Fruit fly (Drosophila melanogaster) whole organism, embryonic: ENCODE results near the gene Dlip1.

Experiments
- B-H2 ChIP-seq: fragments of 200-800 bp; sonication (Bioruptor generic); optimal IDR thresholded peaks from 2 replicates; lab custom pipeline; 2018; ENCODE audit warnings: missing biosample characterization, mild to moderate bottlenecking, missing genetic modification characterization
- Bteb2 ChIP-seq: fragments of 200-800 bp; sonication (Bioruptor generic); optimal IDR thresholded peaks from 2 replicates; lab custom pipeline; 2016; ENCODE audit warnings: missing biosample characterization, missing genetic modification characterization
- CG1024 ChIP-seq: fragments of 200-800 bp; sonication (Bioruptor generic); IDR thresholded peaks from 2 replicates; pipeline ENCODE4 v1.3.6; 2022; ENCODE audit warnings: missing biosample characterization, missing genetic modification characterization
- CG11696 ChIP-seq: fragments of 200-800 bp; sonication (Bioruptor generic); IDR thresholded peaks from 2 replicates; pipeline ENCODE4 v1.3.6; 2022; ENCODE audit warnings: missing biosample characterization, missing genetic modification characterization
- CG13624 ChIP-seq: fragments of 200-800 bp; sonication (Bioruptor generic); optimal IDR thresholded peaks from 2 replicates; lab custom pipeline; 2016; ENCODE audit warnings: missing biosample characterization, missing genetic modification characterization
- CG15073 ChIP-seq: fragments of 200-800 bp; sonication (Bioruptor generic); optimal IDR thresholded peaks from 2 replicates; lab custom pipeline; 2016; ENCODE audit warnings: missing biosample characterization, missing genetic modification characterization
- CG1603 ChIP-seq: fragments of 200-800 bp; sonication (Bioruptor generic); optimal IDR thresholded peaks from 2 replicates; lab custom pipeline; 2019; ENCODE audit warnings: missing biosample characterization, mild to moderate bottlenecking, missing genetic modification characterization, moderate library complexity
- CG17359 ChIP-seq: fragments of 200-800 bp; sonication (Bioruptor generic); optimal IDR thresholded peaks from 3 replicates; lab custom pipeline; 2018; ENCODE audit warnings: missing biosample characterization, mild to moderate bottlenecking, missing genetic modification characterization, moderate library complexity
- CG17912 ChIP-seq: fragments of 200-800 bp; sonication (Bioruptor generic); optimal IDR thresholded peaks from 2 replicates; lab custom pipeline; 2018; ENCODE audit warnings: missing biosample characterization, mild to moderate bottlenecking, missing genetic modification characterization
- CG18476 ChIP-seq: fragments of 200-800 bp; sonication (Bioruptor generic); optimal IDR thresholded peaks from 2 replicates; lab custom pipeline; 2016; ENCODE audit warnings: missing biosample characterization, mild to moderate bottlenecking, missing genetic modification characterization
- CG18619 ChIP-seq: fragments of 200-800 bp; sonication (Bioruptor generic); optimal IDR thresholded peaks from 3 replicates; lab custom pipeline; 2017; ENCODE audit warnings: missing biosample characterization, mild to moderate bottlenecking, missing genetic modification characterization
- CG2678 ChIP-seq: fragments of 200-800 bp; sonication (Bioruptor generic); optimal IDR thresholded peaks from 3 replicates; lab custom pipeline; 2019; ENCODE audit warnings: missing biosample characterization, mild to moderate bottlenecking, missing genetic modification characterization, moderate library complexity
- CG3281 ChIP-seq: fragments of 200-800 bp; sonication (Bioruptor generic); optimal IDR thresholded peaks from 3 replicates; lab custom pipeline; 2017; ENCODE audit warnings: missing biosample characterization, mild to moderate bottlenecking, missing genetic modification characterization
- CG34224 ChIP-seq: fragments of 200-800 bp; sonication (Bioruptor generic); IDR thresholded peaks from 3 replicates; pipeline ENCODE4 v1.3.6; 2022; ENCODE audit warnings: missing biosample characterization, missing genetic modification characterization; ENCODE audit not compliant: partially characterized antibody
- CG42726 ChIP-seq: fragments of 200-800 bp; sonication (Bioruptor generic); IDR thresholded peaks from 2 replicates; pipeline ENCODE4 v1.3.6; 2022; ENCODE audit warnings: missing biosample characterization, missing genetic modification characterization; ENCODE audit not compliant: partially characterized antibody
- CG4282 ChIP-seq: fragments of 200-800 bp; sonication (Bioruptor generic); optimal IDR thresholded peaks from 2 replicates; lab custom pipeline; 2016; ENCODE audit warnings: missing biosample characterization, missing genetic modification characterization
- CG4404 ChIP-seq: fragments of 200-800 bp; sonication (Bioruptor generic); IDR thresholded peaks from 2 replicates; pipeline ENCODE4 v1.3.6; 2022; ENCODE audit warnings: missing biosample characterization, missing genetic modification characterization
- CG4617 ChIP-seq: fragments of 200-800 bp; sonication (Bioruptor generic); optimal IDR thresholded peaks from 3 replicates; lab custom pipeline; 2016; ENCODE audit warnings: missing biosample characterization, missing genetic modification characterization, borderline replicate concordance
- CG4820 ChIP-seq: fragments of 200-800 bp; sonication (Bioruptor generic); optimal IDR thresholded peaks from 3 replicates; lab custom pipeline; 2016; ENCODE audit warnings: missing biosample characterization, missing genetic modification characterization
- CG6175 ChIP-seq: fragments of 200-800 bp; sonication (Bioruptor generic); IDR thresholded peaks from 3 replicates; pipeline ENCODE4 v1.3.6; 2022; ENCODE audit warnings: missing biosample characterization, missing genetic modification characterization
- CG9817 ChIP-seq: fragments of 200-800 bp; sonication (Bioruptor generic); optimal IDR thresholded peaks from 2 replicates; lab custom pipeline; 2018; ENCODE audit warnings: missing biosample characterization, mild to moderate bottlenecking, missing genetic modification characterization, moderate library complexity
- CoRest ChIP-seq: fragments of 200-800 bp; sonication (Bioruptor generic); optimal IDR thresholded peaks from 3 replicates; lab custom pipeline; 2018; ENCODE audit warnings: missing biosample characterization, mild to moderate bottlenecking, missing genetic modification characterization, moderate library complexity
- Ets65A ChIP-seq: fragments of 200-800 bp; sonication (Bioruptor generic); peaks from one replicate; lab custom pipeline; 2016; ENCODE audit warnings: missing biosample characterization, missing genetic modification characterization
- Fer2 ChIP-seq: fragments of 200-800 bp; sonication (Bioruptor generic); optimal IDR thresholded peaks from 2 replicates; lab custom pipeline; 2018; ENCODE audit warnings: missing biosample characterization, mild to moderate bottlenecking, missing genetic modification characterization, moderate library complexity
- Fer3 ChIP-seq: fragments of 200-800 bp; sonication (Bioruptor generic); optimal IDR thresholded peaks from 2 replicates; lab custom pipeline; 2018; ENCODE audit warnings: missing biosample characterization, mild to moderate bottlenecking, missing genetic modification characterization, moderate library complexity
- Gsc ChIP-seq: fragments of 200-800 bp; sonication (Bioruptor generic); IDR thresholded peaks from 2 replicates; pipeline ENCODE4 v1.3.6; 2022; ENCODE audit warnings: missing biosample characterization, missing genetic modification characterization
- Gug ChIP-seq: fragments of 200-800 bp; sonication (Bioruptor generic); IDR thresholded peaks from 4 replicates; pipeline ENCODE4 v1.3.6; 2022; ENCODE audit warnings: missing biosample characterization, missing genetic modification characterization
- HmgZ ChIP-seq: fragments of 200-800 bp; sonication (Bioruptor generic); optimal IDR thresholded peaks from 2 replicates; lab custom pipeline; 2018; ENCODE audit warnings: missing biosample characterization, mild to moderate bottlenecking, missing genetic modification characterization
- Ravus ChIP-seq: fragments of 200-800 bp; sonication (Bioruptor generic); IDR thresholded peaks from 2 replicates; pipeline ENCODE4 v1.3.6; 2022; ENCODE audit warnings: missing biosample characterization, missing genetic modification characterization
- Scr ChIP-seq: fragments of 200-800 bp; sonication (Bioruptor generic); IDR thresholded peaks from 2 replicates; pipeline ENCODE4 v1.3.6; 2022; ENCODE audit warnings: missing biosample characterization, missing genetic modification characterization; ENCODE audit not compliant: partially characterized antibody
- Side ChIP-seq: fragments of 200-800 bp; sonication (Bioruptor generic); optimal IDR thresholded peaks from 2 replicates; lab custom pipeline; 2016; ENCODE audit warnings: missing biosample characterization, missing genetic modification characterization
- Six4 ChIP-seq: fragments of 200-800 bp; sonication (Bioruptor generic); optimal IDR thresholded peaks from 2 replicates; lab custom pipeline; 2016; ENCODE audit warnings: missing biosample characterization, missing genetic modification characterization
- Sox100B ChIP-seq: fragments of 200-800 bp; sonication (Bioruptor generic); optimal IDR thresholded peaks from 3 replicates; lab custom pipeline; 2018; ENCODE audit warnings: missing biosample characterization, mild to moderate bottlenecking, missing genetic modification characterization
- Sry-β ChIP-seq: fragments of 200-800 bp; sonication (Bioruptor generic); optimal IDR thresholded peaks from 2 replicates; lab custom pipeline; 2018; ENCODE audit warnings: missing biosample characterization, mild to moderate bottlenecking, missing genetic modification characterization, moderate library complexity
- YL-1 ChIP-seq: fragments of 200-800 bp; sonication (Bioruptor generic); optimal IDR thresholded peaks from 3 replicates; lab custom pipeline; 2017; ENCODE audit warnings: missing biosample characterization, mild to moderate bottlenecking, missing genetic modification characterization
- ase ChIP-seq: fragments of 200-800 bp; sonication (Bioruptor generic); IDR thresholded peaks from 3 replicates; pipeline ENCODE4 v1.3.6; 2022; ENCODE audit warnings: missing biosample characterization, missing genetic modification characterization
- bsh ChIP-seq, 2 experiments: fragments of 200-800 bp; sonication (Bioruptor generic); optimal IDR thresholded peaks; 2 replicates each; lab custom pipeline; 2017 to 2018; ENCODE audit warnings: mild to moderate bottlenecking in 2 of 2, missing biosample characterization in 2 of 2, missing genetic modification characterization in 2 of 2, moderate library complexity in 1 of 2
- corto ChIP-seq: fragments of 200-800 bp; sonication (Bioruptor generic); optimal IDR thresholded peaks from 2 replicates; lab custom pipeline; 2016; ENCODE audit warnings: missing biosample characterization, mild to moderate bottlenecking, missing genetic modification characterization, moderate library complexity
- ewg ChIP-seq: fragments of 200-800 bp; sonication (Bioruptor generic); optimal IDR thresholded peaks from 3 replicates; lab custom pipeline; 2017; ENCODE audit warnings: mild to moderate bottlenecking, missing biosample characterization, missing genetic modification reagents, missing genetic modification characterization
- grn ChIP-seq: fragments of 200-800 bp; sonication (Bioruptor generic); optimal IDR thresholded peaks from 3 replicates; lab custom pipeline; 2017; ENCODE audit warnings: missing biosample characterization, missing genetic modification characterization
- ken ChIP-seq: fragments of 200-800 bp; sonication (Bioruptor generic); IDR thresholded peaks from 3 replicates; pipeline ENCODE4 v1.3.6; 2022; ENCODE audit warnings: missing biosample characterization, missing genetic modification characterization
- kni ChIP-seq: fragments of 200-800 bp; sonication (Bioruptor generic); optimal IDR thresholded peaks from 3 replicates; lab custom pipeline; 2017; ENCODE audit warnings: mild to moderate bottlenecking, missing biosample characterization, missing genetic modification reagents, missing genetic modification characterization
- lov ChIP-seq, 2 experiments: fragments of 200-800 bp in 1 of 2; fragments of >200 bp in 1 of 2; sonication (Bioruptor generic) in 1 of 2; IDR thresholded peaks in 1 of 2; optimal IDR thresholded peaks in 1 of 2; 2 replicates in 1 of 2; 3 replicates in 1 of 2; pipeline versions ENCODE4 v1.3.6 to Lab custom; 2017 to 2022; ENCODE audit warnings: missing biosample characterization in 1 of 2, missing genetic modification characterization in 1 of 2
- otp ChIP-seq: fragments of 200-800 bp; sonication (Bioruptor generic); IDR thresholded peaks from 3 replicates; pipeline ENCODE4, ENCODE4 v1.3.6; 2022; ENCODE audit warnings: missing biosample characterization, missing genetic modification characterization
- psq ChIP-seq: fragments of 200-800 bp; sonication (Bioruptor generic); optimal IDR thresholded peaks from 2 replicates; lab custom pipeline; 2017; ENCODE audit warnings: missing biosample characterization, missing genetic modification characterization
- ranshi ChIP-seq: fragments of 200-800 bp; sonication (Bioruptor generic); IDR thresholded peaks from 2 replicates; pipeline ENCODE4 v1.3.6; 2022; ENCODE audit warnings: missing biosample characterization, missing genetic modification characterization
- slbo ChIP-seq: fragments of 200-800 bp; sonication (Bioruptor generic); IDR thresholded peaks from 2 replicates; pipeline ENCODE4 v1.3.6; 2022; ENCODE audit warnings: missing biosample characterization, missing genetic modification characterization
- vnd ChIP-seq: fragments of 200-800 bp; sonication (Bioruptor generic); IDR thresholded peaks from 3 replicates; pipeline ENCODE4 v1.3.6; 2022; ENCODE audit warnings: missing biosample characterization, missing genetic modification characterization; ENCODE audit not compliant: partially characterized antibody
- zen ChIP-seq: fragments of 200-800 bp; sonication (Bioruptor generic); optimal IDR thresholded peaks from 3 replicates; lab custom pipeline; 2018; ENCODE audit warnings: missing biosample characterization, mild to moderate bottlenecking, missing genetic modification characterization, moderate library complexity

The Dlip1 gene

dm6 chrX:9141219-9141618 lies 17.2 kb upstream of the Dlip1 start (continued):
- peak; percentile 34 for TF ChIP-seq HmgZ (tag; lab: Kevin White, UChicago)
- TF ChIP-seq CG3281 (GFP tag; lab: Kevin White, UChicago) = peak; percentile 62
- TF ChIP-seq CG34224 (GFP tag; lab: Robert Waterston, UW) = no peak
- peak; percentile 1 for TF ChIP-seq psq (GFP tag; lab: Kevin White, UChicago)
- TF ChIP-seq Sry-β (GFP tag; lab: Kevin White, UChicago) = no peak
- TF ChIP-seq Bteb2 = no peak
- TF ChIP-seq CG17359 = peak; percentile 68
- TF ChIP-seq slbo (GFP tag; lab: Robert Waterston, UW) = peak; percentile 82
- peak; percentile 59 for TF ChIP-seq zen (tag; lab: Kevin White, UChicago)
- TF ChIP-seq grn = peak; percentile 31
- peak; percentile 34 for TF ChIP-seq kni (GFP tag; lab: Kevin White, UChicago)
- TF ChIP-seq CG11696 (GFP tag; lab: Robert Waterston, UW) = peak; percentile 38; the same call in 1 of the 2 replicates
- TF ChIP-seq ranshi (GFP tag; lab: Robert Waterston, UW) = peak; percentile 85
- peak; percentile 78 for TF ChIP-seq CG2678 (tag; lab: Kevin White, UChicago)
- TF ChIP-seq CG4404 (GFP tag; lab: Robert Waterston, UW) = peak; percentile 85
- peak; percentile 22 for TF ChIP-seq CG4617 (GFP tag; lab: Kevin White, UChicago)
- peak; percentile 63 for TF ChIP-seq Gsc
- TF ChIP-seq CG18476 (GFP tag; lab: Kevin White, UChicago) = peak; percentile 39
- no peak for TF ChIP-seq Scr (GFP tag; lab: Robert Waterston, UW)
- peak; percentile 26 to 80 for TF ChIP-seq bsh (GFP tag; optimal IDR thresholded peaks at IDR 0.05; lab: Kevin White, UChicago)
- TF ChIP-seq ken (GFP tag; lab: Robert Waterston, UW) = peak; percentile 84
- TF ChIP-seq CG4282 (GFP tag; lab: Kevin White, UChicago) = no peak
- peak; percentile 86 for TF ChIP-seq CG1603 (tag; lab: Kevin White, UChicago)
- TF ChIP-seq CG18619 (GFP tag; lab: Kevin White, UChicago) = peak; percentile 58
- no peak for TF ChIP-seq CG15073 (GFP tag; lab: Kevin White, UChicago)
- no peak for TF ChIP-seq Sox100B (GFP tag; lab: Kevin White, UChicago)
- peak; percentile 88 for TF ChIP-seq otp
- peak; percentile 91 for TF ChIP-seq Gug
- TF ChIP-seq corto (GFP tag; lab: Kevin White, UChicago) = no peak
- peak; percentile 39 for TF ChIP-seq Side
- peak; percentile 53 for TF ChIP-seq ewg
- TF ChIP-seq CG17912 = peak; percentile 22
- TF ChIP-seq vnd (GFP tag; lab: Robert Waterston, UW) = no peak
- TF ChIP-seq B-H2 = no peak
- peak; percentile 64 for TF ChIP-seq CG13624 (GFP tag; lab: Kevin White, UChicago)
- no peak for TF ChIP-seq CG42726 (GFP tag; lab: Robert Waterston, UW)
- TF ChIP-seq CoRest (tag; lab: Kevin White, UChicago) = peak; percentile 72
- TF ChIP-seq Six4 (GFP tag; lab: Kevin White, UChicago) = peak; percentile 68
- peak; percentile 71; the same call in 1 of the 3 replicates for TF ChIP-seq CG6175 (GFP tag; lab: Robert Waterston, UW)
- no peak for TF ChIP-seq YL-1 (GFP tag; lab: Kevin White, UChicago)
- TF ChIP-seq Fer2 (tag; lab: Kevin White, UChicago) = peak; percentile 34
- peak; percentile 50; the same call in 1 of the 2 replicates for TF ChIP-seq CG1024 (GFP tag; lab: Robert Waterston, UW)
- TF ChIP-seq ase = peak; percentile 82
- TF ChIP-seq Fer3 = peak; percentile 53
- peak; percentile 51 for TF ChIP-seq CG9817
- no peak for TF ChIP-seq lov (optimal IDR thresholded peaks at IDR 0.05; lab: Kevin White, UChicago)
- TF ChIP-seq lov (GFP tag; IDR thresholded peaks at IDR 0.05; lab: Robert Waterston, UW) = peak; percentile 87
- TF ChIP-seq Ets65A (GFP tag; lab: Kevin White, UChicago) = peak; percentile 92
- peak; percentile 70 for TF ChIP-seq CG4820
- TF ChIP-seq Ravus (GFP tag; lab: Robert Waterston, UW) = peak; percentile 55
